Worm (Caenorhabditis elegans) whole organism, young adult: Measurements from ENCODE around the gene F18A12.7.

Experiments used
- B0035.1 ChIP-seq: sonication (generic microtip); optimal IDR thresholded peaks from 2 replicates; lab custom pipeline; 2016; ENCODE audit warnings: missing genetic modification characterization, mild to moderate bottlenecking, missing compliant biosample characterization, missing genotype, missing genetic modification reagents
- B0261.1 ChIP-seq: sonication (generic microtip); optimal IDR thresholded peaks from 2 replicates; lab custom pipeline; 2016; ENCODE audit warnings: mild to moderate bottlenecking, missing genetic modification characterization, moderate library complexity, missing compliant biosample characterization
- F55B11.4 ChIP-seq: sonication (generic microtip); optimal IDR thresholded peaks from 2 replicates; lab custom pipeline; 2016; ENCODE audit warnings: missing compliant biosample characterization, missing genetic modification characterization, borderline replicate concordance; ENCODE audit not compliant: insufficient read depth
- T07F8.4 ChIP-seq: sonication (generic microtip); optimal IDR thresholded peaks from 2 replicates; lab custom pipeline; 2016; ENCODE audit warnings: mild to moderate bottlenecking, missing genetic modification characterization, moderate library complexity, missing compliant biosample characterization
- T26A5.8 ChIP-seq: sonication (generic microtip); optimal IDR thresholded peaks from 2 replicates; lab custom pipeline; 2016; ENCODE audit warnings: missing genetic modification characterization, missing compliant biosample characterization
- Y79H2A.3 ChIP-seq: fragments of 200-800 bp; sonication (Bioruptor generic); conservative IDR thresholded peaks from 2 replicates; pipeline ENCODE4 v1.3.6; 2022; ENCODE audit warnings: missing genetic modification reagents, missing genetic modification characterization, missing compliant biosample characterization
- ZK185.1 ChIP-seq: sonication (generic microtip); optimal IDR thresholded peaks from 2 replicates; lab custom pipeline; 2016; ENCODE audit warnings: mild to moderate bottlenecking, missing genetic modification characterization, missing compliant biosample characterization; ENCODE audit not compliant: poor library complexity, severe bottlenecking
- aptf-2 ChIP-seq: fragments of 200-800 bp; sonication (Bioruptor generic); conservative IDR thresholded peaks from 2 replicates; pipeline ENCODE4 v1.3.6; 2022; ENCODE audit warnings: missing genetic modification reagents, missing genetic modification characterization, missing compliant biosample characterization
- attf-6 ChIP-seq: fragments of 200-800 bp; sonication (Bioruptor generic); IDR thresholded peaks from 2 replicates; pipeline ENCODE4 v1.3.6; 2022; ENCODE audit warnings: missing genetic modification reagents, missing genetic modification characterization, missing compliant biosample characterization
- cebp-1 ChIP-seq, 2 experiments: fragments of 200-800 bp in 1 of 2; sonication (Bioruptor generic) in 1 of 2; sonication (generic microtip) in 1 of 2; IDR thresholded peaks in 1 of 2; optimal IDR thresholded peaks in 1 of 2; 2 replicates each; pipeline versions ENCODE4 v1.3.6 to Lab custom; 2017 to 2022; ENCODE audit warnings: missing compliant biosample characterization in 2 of 2, missing genetic modification characterization in 2 of 2, mild to moderate bottlenecking in 1 of 2, missing genetic modification reagents in 1 of 2, moderate library complexity in 1 of 2
- cebp-2 ChIP-seq: fragments of 200-800 bp; sonication (Bioruptor generic); IDR thresholded peaks from 2 replicates; pipeline ENCODE4 v1.3.6; 2022; ENCODE audit warnings: missing genetic modification characterization, missing compliant biosample characterization
- ceh-91 ChIP-seq: fragments of 200-800 bp; sonication (Bioruptor generic); IDR thresholded peaks from 2 replicates; pipeline ENCODE4 v1.3.6; 2022; ENCODE audit warnings: missing genetic modification reagents, missing genetic modification characterization, missing compliant biosample characterization
- egrh-3 ChIP-seq: fragments of 200-800 bp; sonication (Bioruptor generic); IDR thresholded peaks from 2 replicates; pipeline ENCODE4 v1.3.6; 2022; ENCODE audit warnings: missing genetic modification reagents, missing genetic modification characterization, missing compliant biosample characterization
- gei-17 ChIP-seq: fragments of 200-800 bp; sonication (Bioruptor generic); optimal IDR thresholded peaks from 2 replicates; lab custom pipeline; 2018; ENCODE audit warnings: mild to moderate bottlenecking, missing genetic modification characterization, missing compliant biosample characterization
- hlh-12 ChIP-seq: sonication (generic microtip); optimal IDR thresholded peaks from 2 replicates; lab custom pipeline; 2016; ENCODE audit warnings: missing genetic modification characterization, missing compliant biosample characterization
- hmg-1.2 ChIP-seq: fragments of 200-800 bp; sonication (Bioruptor generic); IDR thresholded peaks from 2 replicates; pipeline ENCODE4 v1.3.6; 2022; ENCODE audit warnings: missing genetic modification reagents, missing genetic modification characterization, missing compliant biosample characterization
- lin-26 ChIP-seq: fragments of 200-800 bp; sonication (Bioruptor generic); IDR thresholded peaks from 2 replicates; pipeline ENCODE4 v1.3.6; 2022; ENCODE audit warnings: missing genetic modification reagents, missing genetic modification characterization, missing compliant biosample characterization
- lir-1 ChIP-seq: fragments of 200-800 bp; sonication (Bioruptor generic); conservative IDR thresholded peaks from 2 replicates; pipeline ENCODE4 v1.3.6; 2022; ENCODE audit warnings: missing genetic modification reagents, missing genetic modification characterization, missing compliant biosample characterization
- lsl-1 ChIP-seq: fragments of 200-800 bp; sonication (Bioruptor generic); optimal IDR thresholded peaks from 2 replicates; lab custom pipeline; 2018; ENCODE audit warnings: mild to moderate bottlenecking, missing genetic modification characterization, moderate library complexity, missing compliant biosample characterization
- lsy-27 ChIP-seq: sonication (generic microtip); optimal IDR thresholded peaks from 2 replicates; lab custom pipeline; 2017; ENCODE audit warnings: missing genetic modification characterization, mild to moderate bottlenecking, missing compliant biosample characterization, antibody characterized with exemption, missing genotype, borderline replicate concordance; ENCODE audit not compliant: insufficient read depth
- madf-10 ChIP-seq: sonication (generic microtip); optimal IDR thresholded peaks from 2 replicates; lab custom pipeline; 2016; ENCODE audit warnings: mild to moderate bottlenecking, missing genetic modification characterization, missing compliant biosample characterization
- madf-6 ChIP-seq: fragments of 200-800 bp; sonication (Bioruptor generic); IDR thresholded peaks from 2 replicates; pipeline ENCODE4 v1.3.6; 2022; ENCODE audit warnings: missing genetic modification reagents, missing genetic modification characterization, missing compliant biosample characterization
- nfyb-1 ChIP-seq: fragments of 200-800 bp; sonication (Bioruptor generic); IDR thresholded peaks from 2 replicates; pipeline ENCODE4 v1.3.6; 2022; ENCODE audit warnings: missing genetic modification reagents, missing genetic modification characterization, missing compliant biosample characterization
- rcor-1 ChIP-seq: fragments of 200-800 bp; sonication (Bioruptor generic); IDR thresholded peaks from 2 replicates; pipeline ENCODE4 v1.3.6; 2022; ENCODE audit warnings: missing genetic modification reagents, missing genetic modification characterization, missing compliant biosample characterization
- rec-8 ChIP-seq, 2 experiments: sonication (generic microtip); optimal IDR thresholded peaks; 2 replicates each; lab custom pipeline; 2016; ENCODE audit warnings: mild to moderate bottlenecking in 2 of 2, missing genetic modification characterization in 2 of 2, missing genetic modification reagents in 2 of 2, missing genotype in 2 of 2, missing biosample characterization in 1 of 2, missing compliant biosample characterization in 1 of 2, moderate library complexity in 1 of 2
- repo-1 ChIP-seq: sonication (generic microtip); optimal IDR thresholded peaks from 2 replicates; lab custom pipeline; 2017; ENCODE audit warnings: mild to moderate bottlenecking, missing genetic modification characterization, missing compliant biosample characterization
- sdz-38 ChIP-seq: sonication (generic microtip); optimal IDR thresholded peaks from 2 replicates; lab custom pipeline; 2016; ENCODE audit warnings: missing genotype, missing genetic modification characterization, missing compliant biosample characterization
- snpc-1.1 ChIP-seq: sonication (generic microtip); optimal IDR thresholded peaks from 2 replicates; lab custom pipeline; 2017; ENCODE audit warnings: missing genetic modification characterization, mild to moderate bottlenecking, missing compliant biosample characterization, antibody characterized with exemption, moderate library complexity, missing genotype, missing genetic modification reagents; ENCODE audit not compliant: insufficient read depth
- snpc-3.4 ChIP-seq: sonication (generic microtip); optimal IDR thresholded peaks from 2 replicates; lab custom pipeline; 2017; ENCODE audit warnings: missing genetic modification characterization, mild to moderate bottlenecking, missing compliant biosample characterization, antibody characterized with exemption, moderate library complexity, missing genotype, missing genetic modification reagents
- snpc-4 ChIP-seq, 5 experiments: fragments of 150-350 bp in 1 of 5; sonication (generic microtip) in 4 of 5; optimal IDR thresholded peaks; 2 replicates each; lab custom pipeline; 2014 to 2018; ENCODE audit warnings: missing genetic modification characterization in 5 of 5, missing biosample characterization in 3 of 5, antibody characterized with exemption in 2 of 5, mild to moderate bottlenecking in 2 of 5, missing compliant biosample characterization in 2 of 5, missing genotype in 2 of 5, moderate library complexity in 2 of 5, missing genetic modification reagents in 1 of 5
- tlf-1 ChIP-seq: fragments of 200-800 bp; sonication (Bioruptor generic); optimal IDR thresholded peaks from 2 replicates; lab custom pipeline; 2018; ENCODE audit warnings: mild to moderate bottlenecking, missing genetic modification characterization, missing compliant biosample characterization
- unc-130 ChIP-seq: sonication (generic microtip); optimal IDR thresholded peaks from 2 replicates; lab custom pipeline; 2016; ENCODE audit warnings: missing genetic modification reagents, missing genetic modification characterization, missing compliant biosample characterization
- zim-3 ChIP-seq: sonication (generic microtip); optimal IDR thresholded peaks from 2 replicates; lab custom pipeline; 2017; ENCODE audit warnings: mild to moderate bottlenecking, missing genetic modification characterization, moderate library complexity, missing compliant biosample characterization
- ztf-26 ChIP-seq: sonication (generic microtip); optimal IDR thresholded peaks from 2 replicates; lab custom pipeline; 2017; ENCODE audit warnings: missing genetic modification characterization, missing compliant biosample characterization
- ztf-3 ChIP-seq: fragments of 200-800 bp; sonication (Bioruptor generic); optimal IDR thresholded peaks from 2 replicates; lab custom pipeline; 2018; ENCODE audit warnings: mild to moderate bottlenecking, missing genetic modification characterization, missing compliant biosample characterization

Gene F18A12.7

ce11 chrII:3445285-3445806, 31.1 kb upstream of the F18A12.7 start, which contains the start of the genes C16C8.5 and C16C8.16:
C16C8.5 (minus strand) TSS chrII:3445385.
C16C8.16 (plus strand) TSS chrII:3445756.
- TF ChIP-seq lsl-1 (peak; percentile 71), madf-6 (GFP tag; lab: Robert Waterston, UW) (peak; percentile 21; the same call in 1 of the 2 replicates), tlf-1 (no peak)

DNA sequence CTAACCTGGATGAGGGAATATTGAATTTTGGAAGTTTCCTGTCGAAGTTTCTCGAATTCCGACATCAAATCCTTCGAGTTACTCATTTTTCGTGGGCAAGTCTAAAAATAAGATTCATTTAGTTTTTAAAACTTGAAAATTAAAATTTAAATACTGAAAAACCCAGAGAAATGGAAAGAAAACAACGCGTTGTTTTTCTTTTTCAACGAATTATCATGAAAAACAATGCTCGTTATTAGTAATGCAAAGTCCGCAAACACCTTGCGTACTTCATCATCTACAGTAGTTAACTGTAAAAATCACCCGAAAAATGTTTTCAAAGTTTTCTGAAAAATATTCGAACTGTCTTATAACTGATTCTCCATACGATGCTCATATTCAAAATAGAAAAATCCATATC, 30.0 kb upstream of the F18A12.7 start, which contains the start of gene C16C8.4:
Gene C16C8.4 (minus strand): TSS at position 101 of the 400 bp plus-strand sequence.
- TF ChIP-seq nfyb-1 (GFP tag; lab: Robert Waterston, UW) (no peak), snpc-1.1 (tag; lab: Kevin White, UChicago) (no peak), lsl-1 (peak; percentile 58)

DNA sequence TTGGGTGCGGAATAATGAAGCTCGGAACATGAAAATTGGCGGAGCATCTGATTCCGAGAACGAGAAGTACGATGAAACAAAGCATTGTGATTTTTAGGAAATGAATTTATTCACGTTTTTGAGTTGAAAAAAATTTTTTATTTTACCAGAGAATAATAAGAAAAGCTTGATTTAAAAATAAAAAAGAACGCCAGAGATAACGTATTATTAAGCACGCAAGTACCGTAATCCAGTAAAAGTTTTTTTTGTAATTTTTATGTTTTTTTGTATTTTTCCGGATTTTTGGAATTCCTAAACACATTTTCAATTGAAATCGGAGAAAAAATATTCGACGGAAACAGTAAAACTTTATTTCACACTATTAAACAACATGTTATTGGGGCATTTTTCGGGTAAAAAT, 28.9 kb upstream of the F18A12.7 start, which contains the start of gene C16C8.22:
Gene C16C8.22 (minus strand): TSS at position 101 of the 400 bp plus-strand sequence.
- no peak for TF ChIP-seq egrh-3

DNA sequence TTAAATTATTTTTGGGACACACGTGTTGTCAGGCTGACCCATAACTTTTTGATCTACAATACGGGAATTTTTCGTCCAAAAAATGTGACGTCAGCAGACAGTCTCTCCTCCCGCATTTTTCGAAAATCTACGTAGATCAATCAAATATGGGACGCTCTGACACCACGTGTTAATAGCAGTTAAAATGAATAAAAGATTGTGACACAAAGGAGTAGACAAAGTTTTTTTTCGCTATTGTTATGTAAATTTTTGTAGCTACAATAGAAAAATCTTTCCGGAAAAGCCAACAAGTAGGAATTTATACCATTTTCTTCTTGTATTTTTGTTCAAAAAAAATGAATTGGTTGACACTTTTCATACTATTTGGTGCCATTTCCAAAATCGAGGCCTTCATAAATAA, 27.1 kb upstream of the F18A12.7 start, which contains the start of gene C16C8.27:
Gene C16C8.27 (plus strand): TSS at position 301 of the 400 bp plus-strand sequence.
- TF ChIP-seq gei-17 (GFP tag; lab: Kevin White, UChicago), result no peak
- TF ChIP-seq madf-10 (tag; lab: Kevin White, UChicago), result no peak
- no peak for TF ChIP-seq hlh-12
- TF ChIP-seq Y79H2A.3, result no peak
- no peak for TF ChIP-seq T07F8.4
- TF ChIP-seq hmg-1.2 (GFP tag; lab: Robert Waterston, UW), result no peak
- TF ChIP-seq ceh-91 (GFP tag; lab: Robert Waterston, UW), result no peak
- TF ChIP-seq cebp-1 (GFP tag; IDR thresholded peaks at IDR 0.05; lab: Robert Waterston, UW), result no peak
- TF ChIP-seq cebp-1 (tag; optimal IDR thresholded peaks at IDR 0.05; lab: Kevin White, UChicago), result no peak
- TF ChIP-seq, all 124 proteins: peak for 0

DNA sequence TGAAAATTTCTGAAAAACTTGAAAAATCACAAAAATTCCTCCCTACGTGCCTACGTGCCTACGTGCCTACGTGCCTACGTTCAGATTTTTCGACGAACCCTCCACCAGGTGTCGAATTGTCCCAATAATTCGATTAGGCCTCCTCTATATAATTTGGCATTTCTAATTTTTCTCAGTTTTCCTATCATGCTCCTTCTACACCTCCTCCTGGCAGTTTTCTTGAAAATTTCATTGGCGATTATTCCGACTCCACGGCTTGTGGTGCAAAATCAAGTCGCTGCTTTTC, 26.3 kb upstream of the F18A12.7 start, which contains the start of gene C16C8.17:
Gene C16C8.17 (plus strand): TSS at position 187 of the 286 bp plus-strand sequence.
- TF ChIP-seq cebp-2 (GFP tag; lab: Robert Waterston, UW) (no peak), F55B11.4 (no peak), B0261.1 (tag; lab: Kevin White, UChicago) (no peak), lir-1 (GFP tag; lab: Robert Waterston, UW) (no peak), aptf-2 (GFP tag; lab: Robert Waterston, UW) (no peak), snpc-3.4 (no peak), ztf-3 (GFP tag; lab: Kevin White, UChicago) (no peak), ztf-26 (tag; lab: Kevin White, UChicago) (no peak), lsy-27 (tag; lab: Kevin White, UChicago) (no peak), unc-130 (GFP tag; lab: Kevin White, UChicago) (no peak), zim-3 (tag; lab: Kevin White, UChicago) (no peak), cebp-1 (GFP tag; IDR thresholded peaks at IDR 0.05; lab: Robert Waterston, UW) (no peak), cebp-1 (tag; optimal IDR thresholded peaks at IDR 0.05; lab: Kevin White, UChicago) (no peak), nfyb-1 (GFP tag; lab: Robert Waterston, UW) (no peak)
- TF ChIP-seq, all 124 proteins: peak for 0

- TF ChIP-seq rcor-1 (GFP tag; lab: Robert Waterston, UW), result no peak
- TF ChIP-seq attf-6 (GFP tag; lab: Robert Waterston, UW), result no peak
- no peak for TF ChIP-seq lin-26 (GFP tag; lab: Robert Waterston, UW)
- TF ChIP-seq snpc-4 (GFP tag; optimal IDR thresholded peaks at IDR 0.05; lab: Kevin White, UChicago), result no peak
- TF ChIP-seq snpc-4 (tag; optimal IDR thresholded peaks at IDR 0.05; lab: Kevin White, UChicago), result peak in 2 of 4 experiments; percentile 36 to 78
- TF ChIP-seq ZK185.1 (tag; lab: Kevin White, UChicago), result no peak
- TF ChIP-seq T26A5.8 (tag; lab: Kevin White, UChicago), result no peak
- no peak for TF ChIP-seq repo-1 (tag; lab: Kevin White, UChicago)
- peak; percentile 29 for TF ChIP-seq snpc-1.1 (tag; lab: Kevin White, UChicago)
- no peak for TF ChIP-seq rec-8 (tag; optimal IDR thresholded peaks at IDR 0.05; lab: Kevin White, UChicago)
- no peak for TF ChIP-seq cebp-1 (GFP tag; IDR thresholded peaks at IDR 0.05; lab: Robert Waterston, UW)
- no peak for TF ChIP-seq cebp-1 (tag; optimal IDR thresholded peaks at IDR 0.05; lab: Kevin White, UChicago)
- no peak for TF ChIP-seq sdz-38 (tag; lab: Kevin White, UChicago)
- no peak for TF ChIP-seq B0035.1 (tag; lab: Kevin White, UChicago)
These were observed 25.8 kb upstream of the F18A12.7 start for ce11 chrII:3439842-3440640.
